Worm (Caenorhabditis elegans) whole organism, L1 larva: ENCODE data around the gene ZC178.2.

ENCODE experiments used
- C34B4.2 ChIP-seq: sonication (generic microtip); optimal IDR thresholded peaks from 2 replicates; lab custom pipeline; 2017; ENCODE audit warnings: mild to moderate bottlenecking, missing genetic modification characterization, missing compliant biosample characterization
- F16B12.6 ChIP-seq: fragments of 150-350 bp; optimal IDR thresholded peaks from 2 replicates; lab custom pipeline; 2014; ENCODE audit warnings: missing biosample characterization, missing genetic modification characterization
- Y116A8C.19 ChIP-seq: sonication (generic microtip); optimal IDR thresholded peaks from 2 replicates; lab custom pipeline; 2016; ENCODE audit warnings: missing compliant biosample characterization, missing genetic modification characterization, borderline replicate concordance
- alr-1 ChIP-seq: fragments of 200-800 bp; sonication (Bioruptor generic); optimal IDR thresholded peaks from 2 replicates; lab custom pipeline; 2018; ENCODE audit warnings: borderline replicate concordance, mild to moderate bottlenecking, missing genetic modification characterization, missing compliant biosample characterization
- blmp-1 ChIP-seq: fragments of 150-350 bp; optimal IDR thresholded peaks from 2 replicates; lab custom pipeline; 2014; ENCODE audit warnings: missing biosample characterization, missing genetic modification characterization
- ceh-8 ChIP-seq: fragments of 200-800 bp; sonication (Bioruptor generic); optimal IDR thresholded peaks from 2 replicates; lab custom pipeline; 2018; ENCODE audit warnings: mild to moderate bottlenecking, missing genetic modification characterization, moderate library complexity, missing compliant biosample characterization
- ceh-82 ChIP-seq, 3 experiments: fragments of 150-350 bp in 1 of 3; sonication (generic microtip) in 2 of 3; optimal IDR thresholded peaks; 2 replicates each; lab custom pipeline; 2014 to 2017; ENCODE audit warnings: missing biosample characterization in 3 of 3, missing genetic modification characterization in 3 of 3
- dpl-1 ChIP-seq, 3 experiments: fragments of 150-350 bp in 2 of 3; sonication (generic microtip) in 1 of 3; optimal IDR thresholded peaks; 2 replicates each; lab custom pipeline; 2014 to 2017; ENCODE audit warnings: missing biosample characterization in 3 of 3, missing genetic modification characterization in 3 of 3, missing genetic modification reagents in 3 of 3
- dsc-1 ChIP-seq: sonication (generic microtip); optimal IDR thresholded peaks from 2 replicates; lab custom pipeline; 2016; ENCODE audit warnings: mild to moderate bottlenecking, missing genetic modification characterization, missing compliant biosample characterization
- efl-1 ChIP-seq, 4 experiments: fragments of 150-350 bp; optimal IDR thresholded peaks in 3 of 4; peaks in 1 of 4; 1 replicate in 1 of 4; 2 replicates in 3 of 4; lab custom pipeline; 2014; ENCODE audit warnings: missing biosample characterization in 2 of 4, missing genetic modification characterization in 2 of 4, missing genetic modification reagents in 2 of 4
- egl-13 ChIP-seq: sonication (generic microtip); optimal IDR thresholded peaks from 2 replicates; lab custom pipeline; 2016; ENCODE audit warnings: missing genotype, missing genetic modification reagents, missing genetic modification characterization, missing compliant biosample characterization
- egl-27 ChIP-seq, 2 experiments: fragments of 150-350 bp in 1 of 2; sonication (generic microtip); optimal IDR thresholded peaks; 3 replicates each; lab custom pipeline; 2017 to 2018; ENCODE audit warnings: missing biosample characterization in 2 of 2, missing genetic modification characterization in 2 of 2, missing genetic modification reagents in 2 of 2
- elt-2 ChIP-seq: sonication (generic microtip); optimal IDR thresholded peaks from 2 replicates; lab custom pipeline; 2016; ENCODE audit warnings: missing genetic modification characterization, mild to moderate bottlenecking, inconsistent platforms, missing compliant biosample characterization, missing genetic modification reagents
- elt-3 ChIP-seq, 6 experiments: fragments of 150-350 bp in 1 of 6; sonication (generic microtip); optimal IDR thresholded peaks; 2 replicates each; lab custom pipeline; 2017 to 2018; ENCODE audit warnings: missing biosample characterization in 6 of 6, missing genetic modification characterization in 6 of 6, inconsistent platforms in 1 of 6
- hlh-17 ChIP-seq: fragments of 200-800 bp; sonication (Bioruptor generic); optimal IDR thresholded peaks from 2 replicates; lab custom pipeline; 2018; ENCODE audit warnings: missing genetic modification characterization, mild to moderate bottlenecking, missing compliant biosample characterization, moderate library complexity, borderline replicate concordance
- hlh-4 ChIP-seq: sonication (generic microtip); optimal IDR thresholded peaks from 2 replicates; lab custom pipeline; 2016; ENCODE audit warnings: mild to moderate bottlenecking, missing genetic modification characterization, missing compliant biosample characterization
- irx-1 ChIP-seq: sonication (generic microtip); optimal IDR thresholded peaks from 2 replicates; lab custom pipeline; 2016; ENCODE audit warnings: missing genetic modification characterization, missing compliant biosample characterization
- isw-1 ChIP-seq: fragments of 200-800 bp; sonication (Bioruptor generic); IDR thresholded peaks from 2 replicates; pipeline ENCODE4 v1.3.6; 2022; ENCODE audit warnings: missing genetic modification characterization, missing compliant biosample characterization
- jun-1 ChIP-seq: fragments of 150-350 bp; optimal IDR thresholded peaks from 2 replicates; lab custom pipeline; 2014; ENCODE audit warnings: missing biosample characterization, missing genetic modification reagents, missing genetic modification characterization
- lin-13 ChIP-seq: fragments of 150-350 bp; optimal IDR thresholded peaks from 2 replicates; lab custom pipeline; 2014; ENCODE audit warnings: missing biosample characterization, missing genetic modification reagents, missing genetic modification characterization
- lin-14 ChIP-seq: fragments of 200-800 bp; sonication (Bioruptor generic); optimal IDR thresholded peaks from 2 replicates; lab custom pipeline; 2018; ENCODE audit warnings: mild to moderate bottlenecking, missing genetic modification characterization, moderate library complexity, missing compliant biosample characterization
- lin-39 ChIP-seq: fragments of 150-350 bp; optimal IDR thresholded peaks from 2 replicates; lab custom pipeline; 2014; ENCODE audit warnings: missing biosample characterization, missing genetic modification reagents, missing genetic modification characterization
- lir-3 ChIP-seq: sonication (generic microtip); optimal IDR thresholded peaks from 2 replicates; lab custom pipeline; 2016; ENCODE audit warnings: mild to moderate bottlenecking, missing genetic modification characterization, moderate library complexity, missing compliant biosample characterization; ENCODE audit not compliant: poor library complexity
- lsy-2 ChIP-seq, 2 experiments: fragments of 150-350 bp; optimal IDR thresholded peaks; 2 replicates each; lab custom pipeline; 2014; ENCODE audit warnings: missing biosample characterization in 2 of 2, missing genetic modification characterization in 2 of 2
- mdl-1 ChIP-seq, 2 experiments: fragments of 150-350 bp; optimal IDR thresholded peaks; 2 replicates each; lab custom pipeline; 2014 to 2017; ENCODE audit warnings: missing biosample characterization in 2 of 2, missing genetic modification characterization in 2 of 2, inconsistent platforms in 1 of 2
- mef-2 ChIP-seq: fragments of 150-350 bp; optimal IDR thresholded peaks from 2 replicates; lab custom pipeline; 2014; ENCODE audit warnings: missing biosample characterization, missing genetic modification characterization
- mep-1 ChIP-seq: fragments of 150-350 bp; optimal IDR thresholded peaks from 2 replicates; lab custom pipeline; 2014; ENCODE audit warnings: missing biosample characterization, missing genetic modification characterization
- nhr-11 ChIP-seq: fragments of 150-350 bp; optimal IDR thresholded peaks from 2 replicates; lab custom pipeline; 2014; ENCODE audit warnings: missing biosample characterization, missing genetic modification characterization
- nhr-19 ChIP-seq: fragments of 200-800 bp; sonication (Bioruptor generic); conservative IDR thresholded peaks from 2 replicates; pipeline ENCODE4 v1.3.6; 2022; ENCODE audit warnings: missing genetic modification characterization, missing compliant biosample characterization
- nhr-20 ChIP-seq: sonication (generic microtip); optimal IDR thresholded peaks from 2 replicates; lab custom pipeline; 2016; ENCODE audit warnings: mild to moderate bottlenecking, missing genetic modification characterization, missing compliant biosample characterization
- nhr-237 ChIP-seq: fragments of 150-350 bp; optimal IDR thresholded peaks from 2 replicates; lab custom pipeline; 2014; ENCODE audit warnings: missing biosample characterization, missing genetic modification characterization
- nhr-28 ChIP-seq: fragments of 150-350 bp; optimal IDR thresholded peaks from 2 replicates; lab custom pipeline; 2014; ENCODE audit warnings: missing biosample characterization, missing genetic modification characterization
- nhr-71 ChIP-seq: sonication (generic microtip); optimal IDR thresholded peaks from 2 replicates; lab custom pipeline; 2016; ENCODE audit warnings: mild to moderate bottlenecking, missing genetic modification characterization, moderate library complexity, missing compliant biosample characterization
- nhr-76 ChIP-seq: sonication (generic microtip); optimal IDR thresholded peaks from 2 replicates; lab custom pipeline; 2017; ENCODE audit warnings: missing biosample characterization, missing genetic modification characterization
- nhr-85 ChIP-seq: sonication (generic microtip); peaks from one replicate; lab custom pipeline; 2016; ENCODE audit warnings: missing genetic modification characterization, inconsistent platforms, missing compliant biosample characterization
- nhr-90 ChIP-seq: sonication (generic microtip); optimal IDR thresholded peaks from 2 replicates; lab custom pipeline; 2016; ENCODE audit warnings: mild to moderate bottlenecking, missing genetic modification characterization, missing compliant biosample characterization; ENCODE audit not compliant: poor library complexity
- pag-3 ChIP-seq: sonication (generic microtip); optimal IDR thresholded peaks from 2 replicates; lab custom pipeline; 2017; ENCODE audit warnings: missing genetic modification characterization, mild to moderate bottlenecking, missing compliant biosample characterization, antibody characterized with exemption, borderline replicate concordance; ENCODE audit not compliant: insufficient read depth
- pax-3 ChIP-seq: fragments of 200-800 bp; sonication (Bioruptor generic); optimal IDR thresholded peaks from 2 replicates; lab custom pipeline; 2018; ENCODE audit warnings: mild to moderate bottlenecking, missing genetic modification characterization, moderate library complexity, missing compliant biosample characterization
- pqm-1 ChIP-seq: sonication (generic microtip); optimal IDR thresholded peaks from 3 replicates; lab custom pipeline; 2017; ENCODE audit warnings: missing biosample characterization, missing genetic modification characterization
- rnt-1 ChIP-seq: sonication (generic microtip); optimal IDR thresholded peaks from 2 replicates; lab custom pipeline; 2016; ENCODE audit warnings: mild to moderate bottlenecking, missing genetic modification characterization, moderate library complexity, missing compliant biosample characterization
- skn-1 ChIP-seq: fragments of 150-350 bp; optimal IDR thresholded peaks from 2 replicates; lab custom pipeline; 2014; ENCODE audit warnings: missing biosample characterization, missing genetic modification characterization
- snpc-4 ChIP-seq: fragments of 150-350 bp; optimal IDR thresholded peaks from 2 replicates; lab custom pipeline; 2014; ENCODE audit warnings: missing biosample characterization, missing genetic modification characterization
- snu-23 ChIP-seq: sonication (generic microtip); optimal IDR thresholded peaks from 2 replicates; lab custom pipeline; 2016; ENCODE audit warnings: missing genetic modification characterization, missing compliant biosample characterization
- sox-4 ChIP-seq: sonication (generic microtip); optimal IDR thresholded peaks from 2 replicates; lab custom pipeline; 2016; ENCODE audit warnings: missing genetic modification characterization, missing compliant biosample characterization
- sup-37 ChIP-seq: fragments of 200-800 bp; sonication (Bioruptor generic); optimal IDR thresholded peaks from 2 replicates; lab custom pipeline; 2018; ENCODE audit warnings: mild to moderate bottlenecking, missing genetic modification characterization, missing compliant biosample characterization
- tbx-2 ChIP-seq: sonication (generic microtip); optimal IDR thresholded peaks from 2 replicates; lab custom pipeline; 2016; ENCODE audit warnings: missing genetic modification characterization, missing compliant biosample characterization
- unc-130 ChIP-seq: fragments of 150-350 bp; optimal IDR thresholded peaks from 2 replicates; lab custom pipeline; 2017; ENCODE audit warnings: missing biosample characterization, missing genetic modification characterization, inconsistent platforms
- unc-30 ChIP-seq: sonication (generic microtip); optimal IDR thresholded peaks from 2 replicates; lab custom pipeline; 2017; ENCODE audit warnings: missing biosample characterization, missing genetic modification characterization
- xbp-1 ChIP-seq: sonication (generic microtip); optimal IDR thresholded peaks from 2 replicates; lab custom pipeline; 2016; ENCODE audit warnings: missing genetic modification characterization, missing compliant biosample characterization
- ztf-4 ChIP-seq: fragments of 150-350 bp; optimal IDR thresholded peaks from 2 replicates; lab custom pipeline; 2014; ENCODE audit warnings: missing biosample characterization, missing genetic modification characterization

The ZC178.2 gene

ce11 chrV:8661241-8661954 lies 50.4 kb downstream of the ZC178.2 start:
- TF ChIP-seq jun-1, result peak; percentile 23
- no peak for TF ChIP-seq egl-13
- peak; percentile 67 for TF ChIP-seq lin-14
- TF ChIP-seq rnt-1, result peak; percentile 22
- TF ChIP-seq pax-3, result no peak
- no peak for TF ChIP-seq Y116A8C.19 (tag; lab: Kevin White, UChicago)
- no peak for TF ChIP-seq nhr-11 (tag; lab: Kevin White, UChicago)
- no peak for TF ChIP-seq snpc-4 (tag; lab: Kevin White, UChicago)
- no peak for TF ChIP-seq xbp-1
- TF ChIP-seq irx-1 (tag; lab: Kevin White, UChicago), result peak; percentile 66
- no peak for TF ChIP-seq mef-2 (tag; lab: Kevin White, UChicago)
- TF ChIP-seq nhr-90 (tag; lab: Kevin White, UChicago), result peak; percentile 28
- no peak for TF ChIP-seq F16B12.6
- TF ChIP-seq dpl-1 (GFP tag; optimal IDR thresholded peaks at IDR 0.05; lab: Kevin White, UChicago), result no peak
- peak; percentile 93 for TF ChIP-seq blmp-1 (tag; lab: Kevin White, UChicago)
- TF ChIP-seq efl-1 (optimal IDR thresholded peaks at IDR 0.05; lab: Kevin White, UChicago), result no peak
- TF ChIP-seq efl-1 (GFP tag; optimal IDR thresholded peaks at IDR 0.05 in 1 of 2; lab: Kevin White, UChicago), result peak in 1 of 2 experiments; percentile 89
- TF ChIP-seq nhr-237 (tag; lab: Kevin White, UChicago), result no peak
- TF ChIP-seq unc-130 (tag; lab: Kevin White, UChicago), result peak; percentile 11
- TF ChIP-seq hlh-4 (tag; lab: Kevin White, UChicago), result no peak
- TF ChIP-seq nhr-76 (tag; lab: Kevin White, UChicago), result no peak
- no peak for TF ChIP-seq alr-1 (tag; lab: Kevin White, UChicago)
- no peak for TF ChIP-seq lir-3 (tag; lab: Kevin White, UChicago)
- peak in 1 of 2 experiments; percentile 21 for TF ChIP-seq mdl-1 (tag; optimal IDR thresholded peaks at IDR 0.05; lab: Kevin White, UChicago)
- peak; percentile 52 for TF ChIP-seq pqm-1 (tag; lab: Kevin White, UChicago)
- peak; percentile 88 for TF ChIP-seq nhr-85 (tag; lab: Kevin White, UChicago)
- no peak for TF ChIP-seq sox-4
- peak in 1 of 2 experiments; percentile 17 for TF ChIP-seq lsy-2 (tag; optimal IDR thresholded peaks at IDR 0.05; lab: Kevin White, UChicago)
- no peak for TF ChIP-seq hlh-17
- peak in 3 of 6 experiments; percentile 24 to 61 (median 25) for TF ChIP-seq elt-3 (tag; optimal IDR thresholded peaks at IDR 0.05; lab: Kevin White, UChicago)
- no peak for TF ChIP-seq unc-30
- peak; percentile 51 for TF ChIP-seq nhr-20 (tag; lab: Kevin White, UChicago)
- no peak for TF ChIP-seq egl-27 (tag; optimal IDR thresholded peaks at IDR 0.05; lab: Kevin White, UChicago)
- no peak for TF ChIP-seq ztf-4 (tag; lab: Kevin White, UChicago)
- TF ChIP-seq mep-1, result peak; percentile 19
- no peak for TF ChIP-seq pag-3 (tag; lab: Kevin White, UChicago)
- TF ChIP-seq nhr-71 (tag; lab: Kevin White, UChicago), result peak; percentile 40
- no peak for TF ChIP-seq ceh-82 (tag; optimal IDR thresholded peaks at IDR 0.05; lab: Kevin White, UChicago)
- no peak for TF ChIP-seq C34B4.2 (tag; lab: Kevin White, UChicago)
- no peak for TF ChIP-seq lin-13 (GFP tag; lab: Kevin White, UChicago)
- TF ChIP-seq nhr-19 (GFP tag; lab: Robert Waterston, UW), result 0 out of 2 replicates have a peak, but pooled peaks have one; percentile 14
- no peak for TF ChIP-seq sup-37 (GFP tag; lab: Kevin White, UChicago)
- TF ChIP-seq elt-2 (tag; lab: Kevin White, UChicago), result peak; percentile 91
- no peak for TF ChIP-seq nhr-28 (tag; lab: Kevin White, UChicago)
- no peak for TF ChIP-seq ceh-8 (GFP tag; lab: Kevin White, UChicago)
- peak; percentile 54 for TF ChIP-seq snu-23 (GFP tag; lab: Kevin White, UChicago)
- TF ChIP-seq lin-39 (tag; lab: Kevin White, UChicago), result no peak
- TF ChIP-seq dsc-1 (tag; lab: Kevin White, UChicago), result no peak
- TF ChIP-seq tbx-2, result no peak
- TF ChIP-seq isw-1 (GFP tag; lab: Robert Waterston, UW), result no peak
- TF ChIP-seq skn-1 (tag; lab: Kevin White, UChicago), result no peak
